Worm (Caenorhabditis elegans) whole organism, young adult: ENCODE measurements around the gene srxa-8.
A peak's percentile ranks its signal among the peaks of the same experiment; 100 is the strongest.

Experiments used
- B0035.1 ChIP-seq: sonication (generic microtip); optimal IDR thresholded peaks from 2 replicates; lab custom pipeline; 2016; ENCODE audit warnings: missing genetic modification characterization, mild to moderate bottlenecking, missing compliant biosample characterization, missing genotype, missing genetic modification reagents
- C17E4.6 ChIP-seq: fragments of 200-800 bp; sonication (Bioruptor generic); IDR thresholded peaks from 2 replicates; pipeline ENCODE4 v1.3.6; 2022; ENCODE audit warnings: missing genetic modification reagents, missing genetic modification characterization, missing compliant biosample characterization
- Y56A3A.18 ChIP-seq: fragments of 200-800 bp; sonication (Bioruptor generic); IDR thresholded peaks from 2 replicates; pipeline ENCODE4 v1.3.6; 2022; ENCODE audit warnings: missing genetic modification reagents, missing genetic modification characterization, missing compliant biosample characterization
- ama-1 ChIP-seq, 3 experiments: fragments of 150-350 bp in 1 of 3; sonication (generic microtip) in 2 of 3; optimal IDR thresholded peaks; 2 replicates each; lab custom pipeline; 2014 to 2018; ENCODE audit warnings: missing biosample characterization in 2 of 3, missing genetic modification characterization in 2 of 3, missing genetic modification reagents in 2 of 3
- ceh-58 ChIP-seq: fragments of 200-800 bp; sonication (Bioruptor generic); IDR thresholded peaks from 2 replicates; pipeline ENCODE4 v1.3.6; 2022; ENCODE audit warnings: missing genetic modification characterization, missing compliant biosample characterization
- him-1 ChIP-seq: sonication (generic microtip); optimal IDR thresholded peaks from 2 replicates; lab custom pipeline; 2016; ENCODE audit warnings: missing genotype, missing genetic modification reagents, missing genetic modification characterization, missing compliant biosample characterization
- hsf-1 ChIP-seq: fragments of 200-800 bp; sonication (Bioruptor generic); IDR thresholded peaks from 2 replicates; pipeline ENCODE4 v1.3.6; 2022; ENCODE audit warnings: missing genetic modification reagents, missing genetic modification characterization, missing compliant biosample characterization
- nfya-2 ChIP-seq: fragments of 200-800 bp; sonication (Bioruptor generic); IDR thresholded peaks from 2 replicates; pipeline ENCODE4 v1.3.6; 2022; ENCODE audit warnings: missing genetic modification reagents, missing genetic modification characterization, missing compliant biosample characterization
- ztf-6 ChIP-seq: fragments of 200-800 bp; sonication (Bioruptor generic); IDR thresholded peaks from 2 replicates; pipeline ENCODE4 v1.3.6; 2022; ENCODE audit warnings: missing genetic modification reagents, missing genetic modification characterization, missing compliant biosample characterization

DNA sequence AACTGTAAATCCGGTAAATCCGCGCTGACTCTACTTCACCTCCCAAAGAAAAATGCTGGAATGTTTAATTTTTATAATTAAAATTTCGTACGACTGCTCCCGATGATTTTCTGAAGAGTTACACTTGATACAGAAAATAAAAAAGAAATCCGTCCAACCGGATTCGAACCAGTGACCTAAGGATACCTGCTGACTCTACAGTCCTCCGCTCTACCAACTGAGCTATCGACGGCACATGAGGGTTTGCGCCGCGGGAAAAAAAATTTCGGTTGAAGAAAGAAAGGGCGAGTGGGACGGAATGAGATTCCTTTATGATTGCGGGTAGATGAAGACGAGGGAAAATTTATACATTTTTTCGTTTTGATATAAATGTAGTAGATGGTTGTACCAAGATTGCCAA, 24.0 kb downstream of the srxa-8 start:
- TF ChIP-seq ceh-58 = no peak
- TF ChIP-seq ama-1 (optimal IDR thresholded peaks at IDR 0.05; lab: Kevin White, UChicago) = no peak
- TF ChIP-seq ama-1 (GFP tag; optimal IDR thresholded peaks at IDR 0.05; lab: Kevin White, UChicago) = peak in 1 of 2 experiments; percentile 14
- TF ChIP-seq hsf-1 (GFP tag; lab: Robert Waterston, UW) = no peak
- TF ChIP-seq nfya-2 (GFP tag; lab: Robert Waterston, UW) = no peak
- peak; percentile 65 for TF ChIP-seq him-1 (tag; lab: Kevin White, UChicago)
- TF ChIP-seq Y56A3A.18 (GFP tag; lab: Robert Waterston, UW) = 0 out of 2 replicates have a peak, but pooled peaks have one; percentile 35
- no peak for TF ChIP-seq B0035.1 (tag; lab: Kevin White, UChicago)
- no peak for TF ChIP-seq ztf-6
- TF ChIP-seq C17E4.6 (GFP tag; lab: Robert Waterston, UW) = no peak
